Fruit fly (Drosophila melanogaster) whole organism, embryonic: Measurements from ENCODE around the gene fend.
A peak's percentile ranks its signal among the peaks of the same experiment; 100 is the strongest.

Experiments used
- BEAF-32 ChIP-seq: fragments of 200-800 bp; sonication (Bioruptor generic); optimal IDR thresholded peaks from 3 replicates; lab custom pipeline; 2017; ENCODE audit warnings: missing biosample characterization, missing genetic modification characterization, mild to moderate bottlenecking, moderate library complexity, missing genetic modification reagents
- Bgb ChIP-seq: fragments of 200-800 bp; sonication (Bioruptor generic); IDR thresholded peaks from 2 replicates; pipeline ENCODE4 v1.3.6; 2022; ENCODE audit warnings: missing biosample characterization, missing genetic modification characterization; ENCODE audit not compliant: partially characterized antibody
- CG10267 ChIP-seq: fragments of 200-800 bp; sonication (Bioruptor generic); optimal IDR thresholded peaks from 2 replicates; lab custom pipeline; 2018; ENCODE audit warnings: missing biosample characterization, mild to moderate bottlenecking, missing genetic modification characterization, moderate library complexity
- CG12942 ChIP-seq: fragments of 200-800 bp; sonication (Bioruptor generic); optimal IDR thresholded peaks from 3 replicates; lab custom pipeline; 2016; ENCODE audit warnings: missing biosample characterization, missing genetic modification characterization
- CG13287 ChIP-seq: fragments of 200-800 bp; sonication (Bioruptor generic); IDR thresholded peaks from 2 replicates; pipeline ENCODE4 v1.3.6; 2022; ENCODE audit warnings: missing biosample characterization, missing genetic modification characterization; ENCODE audit not compliant: partially characterized antibody
- CG14860 ChIP-seq: fragments of 200-800 bp; sonication (Bioruptor generic); IDR thresholded peaks from 3 replicates; pipeline ENCODE4 v1.3.6; 2022; ENCODE audit warnings: missing biosample characterization, missing genetic modification characterization; ENCODE audit not compliant: partially characterized antibody
- CG1603 ChIP-seq: fragments of 200-800 bp; sonication (Bioruptor generic); optimal IDR thresholded peaks from 2 replicates; lab custom pipeline; 2019; ENCODE audit warnings: missing biosample characterization, mild to moderate bottlenecking, missing genetic modification characterization, moderate library complexity
- CG16813 ChIP-seq: fragments of 200-800 bp; sonication (Bioruptor generic); IDR thresholded peaks from 3 replicates; pipeline ENCODE4 v1.3.6; 2022; ENCODE audit warnings: missing biosample characterization, missing genetic modification characterization; ENCODE audit not compliant: partially characterized antibody
- CG17186 ChIP-seq: fragments of 200-800 bp; sonication (Bioruptor generic); optimal IDR thresholded peaks from 3 replicates; lab custom pipeline; 2017; ENCODE audit warnings: missing biosample characterization, missing genetic modification reagents, missing genetic modification characterization
- CG17829 ChIP-seq: fragments of 200-800 bp; optimal IDR thresholded peaks from 2 replicates; lab custom pipeline; 2019; ENCODE audit warnings: missing biosample characterization, mild to moderate bottlenecking, missing genetic modification characterization, moderate library complexity
- CG2116 ChIP-seq: fragments of 200-800 bp; sonication (Bioruptor generic); optimal IDR thresholded peaks from 3 replicates; lab custom pipeline; 2018; ENCODE audit warnings: missing biosample characterization, mild to moderate bottlenecking, missing genetic modification characterization
- CG3847 ChIP-seq: fragments of 200-800 bp; sonication (Bioruptor generic); IDR thresholded peaks from 2 replicates; pipeline ENCODE4 v1.3.6; 2022; ENCODE audit warnings: missing biosample characterization, missing genetic modification characterization
- CG6765 ChIP-seq: fragments of 200-800 bp; sonication (Bioruptor generic); optimal IDR thresholded peaks from 3 replicates; lab custom pipeline; 2017; ENCODE audit warnings: missing biosample characterization, mild to moderate bottlenecking, missing genetic modification characterization
- CG6791 ChIP-seq: fragments of 200-800 bp; sonication (Bioruptor generic); IDR thresholded peaks from 3 replicates; pipeline ENCODE4 v1.3.6; 2022; ENCODE audit warnings: missing biosample characterization, missing genetic modification characterization; ENCODE audit not compliant: partially characterized antibody
- CG8388 ChIP-seq: fragments of 200-800 bp; sonication (Bioruptor generic); optimal IDR thresholded peaks from 2 replicates; lab custom pipeline; 2019; ENCODE audit warnings: missing biosample characterization, mild to moderate bottlenecking, missing genetic modification characterization, moderate library complexity
- Dll ChIP-seq: fragments of 200-800 bp; sonication (Bioruptor generic); IDR thresholded peaks from 4 replicates; pipeline ENCODE4 v1.3.6; 2022; ENCODE audit warnings: missing biosample characterization, missing genetic modification characterization; ENCODE audit not compliant: partially characterized antibody
- Dp ChIP-seq: fragments of 200-800 bp; sonication (Bioruptor generic); optimal IDR thresholded peaks from 2 replicates; lab custom pipeline; 2018; ENCODE audit warnings: missing biosample characterization, mild to moderate bottlenecking, missing genetic modification characterization, moderate library complexity
- Dref ChIP-seq: fragments of 200-800 bp; sonication (Bioruptor generic); IDR thresholded peaks from 2 replicates; pipeline ENCODE4 v1.3.6; 2022; ENCODE audit warnings: missing biosample characterization, missing genetic modification characterization
- E2f2 ChIP-seq: fragments of 200-800 bp; sonication (Bioruptor generic); IDR thresholded peaks from 2 replicates; pipeline ENCODE4 v1.3.6; 2022; ENCODE audit warnings: missing biosample characterization, missing genetic modification characterization
- H2.0 ChIP-seq: fragments of 200-800 bp; sonication (Bioruptor generic); IDR thresholded peaks from 2 replicates; pipeline ENCODE4 v1.3.6; 2022; ENCODE audit warnings: missing biosample characterization, missing genetic modification characterization
- HLH4C ChIP-seq: fragments of 200-800 bp; sonication (Bioruptor generic); IDR thresholded peaks from 3 replicates; pipeline ENCODE4 v1.3.6; 2022; ENCODE audit warnings: missing biosample characterization, missing genetic modification characterization; ENCODE audit not compliant: partially characterized antibody
- Med ChIP-seq: fragments of 200-800 bp; sonication (Bioruptor generic); peaks from one replicate; lab custom pipeline; 2016; ENCODE audit warnings: missing biosample characterization, missing genetic modification characterization, mild to moderate bottlenecking, inconsistent platforms, moderate library complexity
- Oaz ChIP-seq: fragments of 200-800 bp; sonication (Bioruptor generic); IDR thresholded peaks from 2 replicates; pipeline ENCODE4 v1.3.6; 2022; ENCODE audit warnings: missing biosample characterization, missing genetic modification characterization
- Opbp ChIP-seq: fragments of 200-800 bp; sonication (Bioruptor generic); IDR thresholded peaks from 3 replicates; pipeline ENCODE4 v1.3.6; 2022; ENCODE audit warnings: missing biosample characterization, missing genetic modification characterization; ENCODE audit not compliant: partially characterized antibody
- Scr ChIP-seq: fragments of 200-800 bp; sonication (Bioruptor generic); IDR thresholded peaks from 2 replicates; pipeline ENCODE4 v1.3.6; 2022; ENCODE audit warnings: missing biosample characterization, missing genetic modification characterization; ENCODE audit not compliant: partially characterized antibody
- Sry-δ ChIP-seq: fragments of 200-800 bp; sonication (Bioruptor generic); optimal IDR thresholded peaks from 2 replicates; lab custom pipeline; 2016; ENCODE audit warnings: missing biosample characterization, missing genetic modification characterization
- Tbp ChIP-seq: fragments of >200 bp; optimal IDR thresholded peaks from 2 replicates; lab custom pipeline; 2018; ENCODE audit warnings: missing biosample characterization, missing genetic modification characterization
- YL-1 ChIP-seq: fragments of 200-800 bp; sonication (Bioruptor generic); optimal IDR thresholded peaks from 3 replicates; lab custom pipeline; 2017; ENCODE audit warnings: missing biosample characterization, mild to moderate bottlenecking, missing genetic modification characterization
- amos ChIP-seq: fragments of 200-800 bp; sonication (Bioruptor generic); IDR thresholded peaks from 2 replicates; pipeline ENCODE4 v1.3.6; 2022; ENCODE audit warnings: missing biosample characterization, missing genetic modification characterization; ENCODE audit not compliant: partially characterized antibody
- ato ChIP-seq: fragments of 200-800 bp; sonication (Bioruptor generic); IDR thresholded peaks from 2 replicates; pipeline ENCODE4 v1.3.6; 2022; ENCODE audit warnings: missing biosample characterization, missing genetic modification characterization; ENCODE audit not compliant: partially characterized antibody
- bbx ChIP-seq: fragments of 200-800 bp; sonication (Bioruptor generic); IDR thresholded peaks from 2 replicates; pipeline ENCODE4 v1.3.6; 2022; ENCODE audit warnings: missing biosample characterization, missing genetic modification characterization; ENCODE audit not compliant: partially characterized antibody
- br ChIP-seq: fragments of >200 bp; optimal IDR thresholded peaks from 2 replicates; lab custom pipeline; 2017
- croc ChIP-seq: fragments of 200-800 bp; sonication (Bioruptor generic); conservative IDR thresholded peaks from 3 replicates; pipeline ENCODE4 v1.3.6; 2022; ENCODE audit warnings: missing biosample characterization, missing genetic modification characterization
- hb ChIP-seq: fragments of 200-800 bp; sonication (Bioruptor generic); IDR thresholded peaks from 3 replicates; pipeline ENCODE4 v1.3.6; 2022; ENCODE audit warnings: missing biosample characterization, missing genetic modification characterization; ENCODE audit not compliant: partially characterized antibody
- inv ChIP-seq: fragments of 200-800 bp; sonication (Bioruptor generic); IDR thresholded peaks from 2 replicates; pipeline ENCODE4 v1.3.6; 2022; ENCODE audit warnings: missing biosample characterization, missing genetic modification characterization; ENCODE audit not compliant: partially characterized antibody
- knrl ChIP-seq: fragments of 200-800 bp; sonication (Bioruptor generic); IDR thresholded peaks from 3 replicates; pipeline ENCODE4 v1.3.6; 2022; ENCODE audit warnings: missing biosample characterization, missing genetic modification characterization; ENCODE audit not compliant: partially characterized antibody
- lilli ChIP-seq: fragments of 200-800 bp; sonication (Bioruptor generic); optimal IDR thresholded peaks from 3 replicates; lab custom pipeline; 2016; ENCODE audit warnings: missing biosample characterization, missing genetic modification characterization
- pzg ChIP-seq: fragments of 200-800 bp; sonication (Bioruptor generic); optimal IDR thresholded peaks from 3 replicates; lab custom pipeline; 2018; ENCODE audit warnings: missing biosample characterization, mild to moderate bottlenecking, missing genetic modification characterization, moderate library complexity
- vnd ChIP-seq: fragments of 200-800 bp; sonication (Bioruptor generic); IDR thresholded peaks from 3 replicates; pipeline ENCODE4 v1.3.6; 2022; ENCODE audit warnings: missing biosample characterization, missing genetic modification characterization; ENCODE audit not compliant: partially characterized antibody

Gene fend

DNA sequence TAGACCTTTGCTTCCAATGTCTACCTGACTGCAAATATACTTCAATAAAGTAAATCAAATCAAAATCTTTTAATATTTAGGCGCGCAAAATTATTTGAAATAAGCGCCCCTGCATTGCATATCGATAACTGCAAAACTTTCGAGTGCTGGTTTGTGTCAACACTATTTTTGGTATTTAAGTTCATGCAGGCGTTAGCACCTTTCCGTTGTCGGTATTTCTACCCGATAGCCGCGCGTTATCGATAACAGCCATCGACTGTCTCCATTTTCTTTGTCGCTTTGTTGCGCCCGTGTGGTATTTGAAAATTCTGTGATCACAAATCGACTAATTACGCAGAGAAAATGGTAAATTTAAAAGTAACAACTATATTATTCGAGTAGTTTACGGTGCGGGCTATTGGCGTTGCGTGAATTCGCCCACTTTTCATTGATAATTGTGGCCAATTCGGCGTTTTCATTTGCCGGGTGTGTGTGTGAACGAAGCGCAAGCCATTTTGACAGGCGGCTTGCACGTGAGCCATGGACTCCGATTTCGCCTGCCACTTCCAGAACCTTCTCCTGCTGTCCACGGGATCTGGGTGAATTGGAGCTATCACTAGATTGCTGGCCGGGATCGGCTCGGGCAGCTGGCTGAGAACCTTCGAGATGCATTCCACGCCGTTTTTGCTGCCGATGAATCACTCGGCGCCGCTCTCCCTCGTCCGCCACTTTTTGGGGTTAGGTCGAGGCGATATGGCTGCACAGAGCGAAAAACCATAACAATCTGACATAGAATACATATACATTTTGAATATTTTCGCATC, 45.4 kb downstream of the fend start, which contains the start of gene CCT2 (continued):
- TF ChIP-seq Oaz (GFP tag; lab: Robert Waterston, UW) (no peak), br (no peak), CG2116 (GFP tag; lab: Kevin White, UChicago) (peak; percentile 86), CG8388 (GFP tag; lab: Kevin White, UChicago) (no peak), Med (GFP tag; lab: Kevin White, UChicago) (peak; percentile 75), CG6765 (no peak), CG3847 (GFP tag; lab: Robert Waterston, UW) (peak; percentile 31; the same call in 1 of the 2 replicates), YL-1 (GFP tag; lab: Kevin White, UChicago) (peak; percentile 70), vnd (GFP tag; lab: Robert Waterston, UW) (peak; percentile 66), CG1603 (tag; lab: Kevin White, UChicago) (peak; percentile 57), CG17829 (tag; lab: Kevin White, UChicago) (peak; percentile 27), Dref (peak; percentile 97), Tbp (GFP tag; lab: Kevin White, UChicago) (no peak), ato (GFP tag; lab: Robert Waterston, UW) (peak; percentile 56; the same call in 1 of the 2 replicates), lilli (no peak), inv (GFP tag; lab: Robert Waterston, UW) (0 out of 2 replicates have a peak, but pooled peaks have one; percentile 30), CG12942 (GFP tag; lab: Kevin White, UChicago) (no peak), croc (GFP tag; lab: Robert Waterston, UW) (no peak), CG17186 (GFP tag; lab: Kevin White, UChicago) (peak; percentile 59), pzg (GFP tag; lab: Kevin White, UChicago) (peak; percentile 94), CG10267 (tag; lab: Kevin White, UChicago) (peak; percentile 23), H2.0 (GFP tag; lab: Robert Waterston, UW) (no peak)

dm6 chrX:9087920-9088417, 46.9 kb downstream of the fend start, which contains the start of gene CG6999:
CG6999 (plus strand) TSS chrX:9088367.
- peak; percentile 34; the same call in 1 of the 2 replicates for TF ChIP-seq amos (GFP tag; lab: Robert Waterston, UW)
- peak; percentile 34 for TF ChIP-seq BEAF-32 (GFP tag; lab: Kevin White, UChicago)
- peak; percentile 42; the same call in 1 of the 2 replicates for TF ChIP-seq ato (GFP tag; lab: Robert Waterston, UW)
- TF ChIP-seq Bgb (GFP tag; lab: Robert Waterston, UW), result peak; percentile 33; the same call in 1 of the 2 replicates
- TF ChIP-seq knrl (GFP tag; lab: Robert Waterston, UW), result 0 out of 3 replicates have a peak, but pooled peaks have one; percentile 35
- 0 out of 3 replicates have a peak, but pooled peaks have one; percentile 39 for TF ChIP-seq Opbp (GFP tag; lab: Robert Waterston, UW)
- TF ChIP-seq CG16813 (GFP tag; lab: Robert Waterston, UW), result 0 out of 3 replicates have a peak, but pooled peaks have one; percentile 44
- TF ChIP-seq Dref, result peak; percentile 60
- peak; percentile 56; the same call in 1 of the 4 replicates for TF ChIP-seq Dll (GFP tag; lab: Robert Waterston, UW)
- peak; percentile 60; the same call in 1 of the 3 replicates for TF ChIP-seq HLH4C (GFP tag; lab: Robert Waterston, UW)
- TF ChIP-seq E2f2 (GFP tag; lab: Robert Waterston, UW), result peak; percentile 74
- 0 out of 3 replicates have a peak, but pooled peaks have one; percentile 16 for TF ChIP-seq CG14860 (GFP tag; lab: Robert Waterston, UW)
- peak; percentile 39; the same call in 2 of the 3 replicates for TF ChIP-seq CG6791 (GFP tag; lab: Robert Waterston, UW)
- peak; percentile 36; the same call in 1 of the 2 replicates for TF ChIP-seq bbx (GFP tag; lab: Robert Waterston, UW)
- 0 out of 3 replicates have a peak, but pooled peaks have one; percentile 46 for TF ChIP-seq hb
- peak; percentile 39; the same call in 1 of the 2 replicates for TF ChIP-seq CG13287 (GFP tag; lab: Robert Waterston, UW)
- TF ChIP-seq Scr, result peak; percentile 54
- peak; percentile 6 for TF ChIP-seq Sry-δ (GFP tag; lab: Kevin White, UChicago)
- peak; percentile 9 for TF ChIP-seq Dp (GFP tag; lab: Kevin White, UChicago)
- TF ChIP-seq, all 482 proteins: peak for 19; not testable (repeated sequence) for 463
